Fruit fly (Drosophila melanogaster): ENCODE measurements around the gene NdufV3.

dm6 chrX:11369374-11369773, 19.6 kb downstream of the NdufV3 start, which contains the start of gene dlg1:
- TF ChIP-seq CG8478 (optimal IDR thresholded peaks at IDR 0.05) (no peak), pan (optimal IDR thresholded peaks at IDR 0.05) (no peak), EcR (GFP tag; optimal IDR thresholded peaks at IDR 0.05) (no peak), usp (GFP tag; optimal IDR thresholded peaks at IDR 0.05) (no peak), psq (optimal IDR thresholded peaks at IDR 0.05) (no peak), Dll (optimal IDR thresholded peaks at IDR 0.05) (no peak)

Measured in whole organism.